Worm (Caenorhabditis elegans): ENCODE data around the gene lgc-6.
"Not testable (repeated sequence)": the region's sequence is repeated elsewhere in the genome, so short reads cannot be mapped to it uniquely, and the experiment has no call there.

The lgc-6 gene

DNA sequence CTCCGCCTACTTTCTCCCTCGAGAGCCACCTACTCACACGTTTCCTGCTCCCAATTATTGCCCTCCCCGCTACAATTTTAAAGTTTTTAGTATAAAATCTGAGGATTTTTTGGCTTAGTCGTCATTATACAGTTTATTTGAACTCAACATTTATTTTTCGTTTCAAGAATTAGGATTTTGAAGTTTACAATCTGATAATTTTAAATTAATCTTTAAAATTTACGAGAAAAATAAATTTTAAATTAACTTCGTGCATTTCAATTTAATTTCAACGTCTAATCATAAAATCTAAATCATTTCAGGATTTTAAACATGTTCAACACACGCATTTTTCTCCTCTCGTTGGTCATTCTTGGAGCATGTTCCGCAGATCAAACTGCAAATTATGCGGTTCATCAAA is 10.8 kb upstream of the lgc-6 start, which contains the start of gene F35H10.2:
Gene F35H10.2 (plus strand): TSS at position 301 of the 400 bp plus-strand sequence.
- TF ChIP-seq W03F9.2 (tag; optimal IDR thresholded peaks at IDR 0.05) (no peak), him-1 (tag; optimal IDR thresholded peaks at IDR 0.05) (no peak), dao-5 (tag; optimal IDR thresholded peaks at IDR 0.05) (no peak)

DNA sequence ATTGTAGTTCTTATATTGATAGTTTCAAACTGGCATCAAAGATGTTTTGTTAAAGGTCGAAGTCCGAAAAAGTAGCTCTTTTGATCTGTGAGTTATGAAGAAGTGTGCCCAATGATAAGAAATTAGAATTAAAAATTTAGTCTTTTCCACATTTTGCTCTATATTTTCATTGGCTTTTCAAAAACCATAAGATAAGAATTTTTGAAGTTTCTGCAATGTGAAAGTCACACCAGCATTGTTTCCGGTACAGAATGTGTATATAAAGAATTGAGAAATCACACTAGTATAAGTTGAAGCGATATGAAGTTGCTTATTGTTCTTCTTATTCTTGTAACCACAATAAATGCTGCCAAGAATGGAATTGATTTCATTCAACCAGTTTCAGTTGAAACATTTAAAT is 7.2 kb upstream of the lgc-6 start, which contains the start of gene lys-10:
Gene lys-10 (plus strand): TSS at position 301 of the 400 bp plus-strand sequence.
- TF ChIP-seq him-1 (tag; optimal IDR thresholded peaks at IDR 0.05) (no peak), W03F9.2 (tag; optimal IDR thresholded peaks at IDR 0.05) (no peak), dao-5 (tag; optimal IDR thresholded peaks at IDR 0.05) (no peak)

DNA sequence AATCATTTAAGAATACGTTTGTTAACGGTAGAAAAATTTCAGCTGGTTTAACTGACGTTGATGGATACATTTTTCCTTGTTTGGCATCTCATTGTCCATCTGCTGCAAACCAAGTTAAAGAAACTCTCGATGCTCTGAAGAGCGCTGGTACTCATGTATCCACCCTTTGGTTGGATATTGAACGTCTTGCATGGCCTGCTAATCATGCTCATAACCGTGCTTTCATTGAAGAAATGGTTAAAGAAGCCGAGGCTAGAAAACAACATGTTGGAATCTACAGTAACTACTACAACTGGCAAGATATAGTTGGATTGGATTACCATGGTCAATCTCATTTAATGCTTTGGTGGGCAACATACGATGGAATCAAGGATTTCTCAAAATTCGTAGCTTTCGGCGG is 6.7 kb upstream of the lgc-6 start:
- TF ChIP-seq W03F9.2 (tag; optimal IDR thresholded peaks at IDR 0.05) = no peak
- TF ChIP-seq dao-5 (tag; optimal IDR thresholded peaks at IDR 0.05) = no peak
- no peak for TF ChIP-seq him-1 (tag; optimal IDR thresholded peaks at IDR 0.05)

DNA sequence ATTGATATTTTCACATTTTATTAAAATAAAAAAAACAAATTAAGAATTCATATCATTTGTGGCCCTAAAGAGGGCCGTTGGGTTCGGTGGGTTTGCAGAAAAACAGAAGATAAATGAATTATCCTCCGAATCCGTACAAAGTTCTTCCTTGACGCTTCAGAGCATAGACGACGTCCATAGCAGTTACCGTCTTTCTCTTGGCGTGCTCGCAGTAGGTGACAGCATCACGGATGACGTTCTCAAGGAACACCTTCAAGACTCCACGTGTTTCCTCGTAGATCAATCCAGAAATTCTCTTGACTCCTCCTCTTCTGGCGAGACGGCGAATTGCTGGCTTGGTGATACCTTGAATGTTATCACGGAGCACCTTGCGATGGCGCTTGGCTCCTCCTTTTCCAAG is 6.2 kb upstream of the lgc-6 start:
- TF ChIP-seq W03F9.2 (tag; optimal IDR thresholded peaks at IDR 0.05) = no peak
- TF ChIP-seq him-1 (tag; optimal IDR thresholded peaks at IDR 0.05) = no peak
- TF ChIP-seq dao-5 (tag; optimal IDR thresholded peaks at IDR 0.05) = no peak

DNA sequence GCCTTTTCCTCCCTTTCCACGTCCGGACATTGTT is 6.0 kb upstream of the lgc-6 start, which contains the start of gene his-31:
Gene his-31 (minus strand): TSS at position 30 of the 34 bp plus-strand sequence.
- TF ChIP-seq W03F9.2 (tag; optimal IDR thresholded peaks at IDR 0.05) = no peak
- no peak for TF ChIP-seq dao-5 (tag; optimal IDR thresholded peaks at IDR 0.05)
- TF ChIP-seq him-1 (tag; optimal IDR thresholded peaks at IDR 0.05) = no peak

DNA sequence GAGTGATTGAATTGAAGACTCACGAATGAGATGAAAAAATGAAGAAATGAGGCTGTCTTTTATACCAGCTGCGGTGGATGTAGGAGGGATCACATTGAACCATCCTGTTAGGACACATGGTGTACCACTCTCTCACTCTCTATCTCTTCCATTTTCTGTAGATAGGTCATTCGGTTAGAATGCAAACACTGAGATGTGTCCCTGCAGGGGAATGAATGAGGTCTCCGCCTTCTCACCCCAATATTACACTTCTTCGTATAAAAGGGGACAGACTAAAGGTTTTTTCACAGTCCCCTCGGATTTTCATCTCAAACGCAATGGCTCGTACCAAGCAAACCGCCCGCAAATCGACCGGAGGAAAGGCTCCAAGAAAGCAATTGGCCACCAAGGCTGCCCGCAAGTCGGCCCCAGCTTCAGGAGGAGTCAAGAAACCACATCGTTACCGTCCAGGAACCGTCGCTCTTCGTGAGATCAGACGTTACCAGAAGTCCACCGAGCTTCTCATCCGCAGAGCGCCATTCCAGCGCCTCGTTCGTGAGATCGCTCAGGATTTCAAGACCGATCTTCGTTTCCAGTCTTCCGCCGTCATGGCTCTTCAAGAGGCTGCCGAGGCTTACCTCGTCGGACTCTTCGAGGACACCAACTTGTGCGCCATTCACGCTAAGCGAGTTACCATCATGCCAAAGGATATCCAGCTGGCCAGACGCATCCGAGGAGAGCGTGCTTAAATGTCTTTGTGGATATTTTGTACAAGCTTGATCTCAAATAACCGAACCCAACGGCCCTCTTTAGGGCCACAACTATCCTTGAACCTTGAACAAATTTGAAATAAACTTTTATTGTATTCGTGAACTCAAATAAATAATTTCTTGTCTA is 5.5 kb upstream of the lgc-6 start, which contains the start of gene his-32:
Gene his-32 (plus strand): TSS at position 318 of the 876 bp plus-strand sequence.
- no peak for TF ChIP-seq him-1 (tag; optimal IDR thresholded peaks at IDR 0.05)
- TF ChIP-seq dao-5 (tag; optimal IDR thresholded peaks at IDR 0.05) = no peak

DNA sequence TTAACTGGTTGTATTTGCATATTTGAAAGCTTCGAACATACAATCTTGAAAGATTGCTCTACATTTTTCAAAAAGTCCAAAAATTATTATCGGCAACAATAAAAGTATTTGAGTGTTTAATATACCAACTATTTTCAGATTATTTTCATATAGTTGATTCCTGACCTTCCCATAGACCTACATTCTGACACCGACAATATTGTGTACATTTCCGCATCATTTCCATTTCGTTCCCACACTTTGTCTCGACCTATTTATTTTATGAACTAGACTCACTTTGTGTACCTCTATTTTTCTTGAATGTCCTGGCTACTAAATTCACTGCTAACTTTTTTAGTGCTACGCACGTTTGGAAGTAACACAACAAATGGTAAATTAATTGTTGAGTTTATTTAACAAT is 2.6 kb downstream of the lgc-6 start, which contains the start of gene lgc-5:
Gene lgc-5 (plus strand): TSS at position 301 of the 400 bp plus-strand sequence.
- TF ChIP-seq dao-5 (tag; optimal IDR thresholded peaks at IDR 0.05) (no peak), him-1 (tag; optimal IDR thresholded peaks at IDR 0.05) (no peak), W03F9.2 (tag; optimal IDR thresholded peaks at IDR 0.05) (no peak)

DNA sequence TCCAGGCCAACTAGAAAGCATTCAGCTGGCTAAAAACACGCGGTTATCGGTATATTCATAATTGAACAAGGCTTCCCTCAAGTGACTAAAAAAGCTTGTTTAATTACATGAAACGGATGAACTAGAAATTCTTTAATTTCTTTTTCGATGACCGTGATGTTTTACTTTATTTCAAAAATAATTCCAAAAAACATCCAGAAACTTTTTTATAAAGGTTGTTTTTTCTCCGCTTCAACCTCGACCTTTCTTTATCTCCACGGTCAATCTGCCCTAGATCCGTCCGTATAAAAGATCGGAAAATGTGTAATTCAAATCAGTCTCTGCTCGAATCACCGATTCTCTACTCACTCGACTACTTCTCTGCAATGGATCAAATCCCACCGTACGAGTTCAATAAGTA is 5.8 kb downstream of the lgc-6 start, which contains the start of gene F17E9.5:
Gene F17E9.5 (plus strand): TSS at position 301 of the 400 bp plus-strand sequence.
- TF ChIP-seq W03F9.2 (tag; optimal IDR thresholded peaks at IDR 0.05) (no peak), him-1 (tag; optimal IDR thresholded peaks at IDR 0.05) (no peak), dao-5 (tag; optimal IDR thresholded peaks at IDR 0.05) (no peak)

DNA sequence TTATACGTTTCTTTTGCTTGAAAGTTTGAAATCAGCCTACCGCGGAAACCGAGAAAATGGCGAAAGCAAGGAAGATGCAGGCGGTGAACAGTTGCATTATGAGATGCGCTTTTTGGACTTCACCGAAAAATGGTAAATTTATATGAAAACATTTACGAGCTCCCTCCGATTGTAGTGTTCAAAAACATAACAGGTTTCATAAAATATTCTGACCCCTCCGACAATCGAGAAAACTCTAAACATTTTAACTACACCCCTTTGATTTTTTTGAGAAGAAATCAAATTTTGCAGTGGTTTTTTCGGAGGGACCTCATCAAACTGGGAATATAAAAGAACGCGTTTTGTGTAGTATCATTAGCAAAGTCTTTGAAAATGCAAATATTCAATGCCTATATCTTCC is 7.3 kb downstream of the lgc-6 start, which contains the start of the genes F17E9.18 and F17E9.15:
Gene F17E9.18 (minus strand): TSS at position 101 of the 400 bp plus-strand sequence.
Gene F17E9.15 (plus strand): TSS at position 368 of the 400 bp plus-strand sequence.
- no peak for TF ChIP-seq W03F9.2 (tag; optimal IDR thresholded peaks at IDR 0.05)
- no peak for TF ChIP-seq him-1 (tag; optimal IDR thresholded peaks at IDR 0.05)
- no peak for TF ChIP-seq dao-5 (tag; optimal IDR thresholded peaks at IDR 0.05)

DNA sequence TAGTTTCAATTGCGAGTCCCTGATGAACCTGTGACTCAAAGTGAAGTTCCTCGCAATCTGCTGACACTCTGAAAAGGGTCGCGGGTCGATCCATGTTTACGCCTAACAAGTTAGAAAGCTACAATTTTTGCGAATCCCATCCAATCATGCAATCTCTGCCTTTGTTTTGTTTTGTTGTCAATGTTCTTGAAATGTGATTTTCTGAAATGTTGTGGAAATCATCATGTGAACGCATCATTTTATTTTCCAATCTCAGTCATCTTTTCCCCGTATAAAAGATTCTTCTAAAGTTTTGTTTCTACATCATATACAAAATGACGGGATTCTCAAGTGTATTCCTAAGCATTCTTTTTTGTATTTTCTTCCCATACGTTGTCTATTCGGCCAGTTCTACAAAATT is 8.3 kb downstream of the lgc-6 start, which contains the start of gene F17E9.4:
Gene F17E9.4 (plus strand): TSS at position 301 of the 400 bp plus-strand sequence.
- no peak for TF ChIP-seq W03F9.2 (tag; optimal IDR thresholded peaks at IDR 0.05)
- TF ChIP-seq him-1 (tag; optimal IDR thresholded peaks at IDR 0.05) = no peak
- no peak for TF ChIP-seq dao-5 (tag; optimal IDR thresholded peaks at IDR 0.05)

DNA sequence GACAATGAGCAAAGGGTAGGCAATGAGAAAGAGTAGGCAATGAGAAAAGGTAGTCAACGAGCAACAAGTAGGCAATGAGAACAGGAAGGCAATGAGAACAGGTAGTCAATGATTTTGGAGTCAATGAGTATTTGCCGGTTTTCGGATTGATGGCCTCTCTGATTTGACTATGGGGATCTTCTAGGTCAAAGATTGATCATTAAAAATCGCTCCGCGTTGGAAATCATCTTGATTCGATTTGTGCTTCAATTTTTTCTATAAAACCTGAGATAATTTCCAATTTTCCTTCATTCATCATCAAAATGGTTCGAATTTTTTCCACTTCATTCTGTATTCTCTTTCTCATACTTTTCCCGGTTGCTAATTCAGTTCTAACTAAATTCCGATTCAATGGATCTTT is 12.3 kb downstream of the lgc-6 start, which contains the start of gene F17E9.16:
Gene F17E9.16 (plus strand): TSS at position 301 of the 400 bp plus-strand sequence.
- TF ChIP-seq him-1, dao-5, W03F9.2 (tag; optimal IDR thresholded peaks at IDR 0.05): not testable (repeated sequence)

DNA sequence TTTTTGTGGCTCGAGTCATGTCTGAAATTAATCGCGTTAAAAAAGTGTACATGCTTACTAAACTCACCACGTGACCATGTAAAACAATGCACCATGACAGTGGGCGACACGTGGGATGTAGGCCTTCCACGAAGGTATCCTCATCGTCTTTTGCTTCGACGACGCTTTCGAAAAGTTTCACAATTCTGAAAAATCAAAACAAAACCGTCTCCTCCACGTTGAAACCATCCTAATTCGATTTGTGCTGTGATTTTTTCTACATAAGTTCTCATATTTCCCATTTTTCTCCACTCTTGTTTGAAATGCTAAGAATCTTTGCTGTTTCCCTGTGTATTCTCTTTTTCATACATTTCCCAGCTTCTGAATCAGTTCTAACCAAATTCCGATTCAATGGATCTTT is 14.8 kb downstream of the lgc-6 start, which contains the start of gene F17E9.3:
Gene F17E9.3 (plus strand): TSS at position 301 of the 400 bp plus-strand sequence.
- TF ChIP-seq him-1 (tag; optimal IDR thresholded peaks at IDR 0.05) = no peak
- TF ChIP-seq W03F9.2 (tag; optimal IDR thresholded peaks at IDR 0.05) = no peak
- TF ChIP-seq dao-5 (tag; optimal IDR thresholded peaks at IDR 0.05) = no peak

DNA sequence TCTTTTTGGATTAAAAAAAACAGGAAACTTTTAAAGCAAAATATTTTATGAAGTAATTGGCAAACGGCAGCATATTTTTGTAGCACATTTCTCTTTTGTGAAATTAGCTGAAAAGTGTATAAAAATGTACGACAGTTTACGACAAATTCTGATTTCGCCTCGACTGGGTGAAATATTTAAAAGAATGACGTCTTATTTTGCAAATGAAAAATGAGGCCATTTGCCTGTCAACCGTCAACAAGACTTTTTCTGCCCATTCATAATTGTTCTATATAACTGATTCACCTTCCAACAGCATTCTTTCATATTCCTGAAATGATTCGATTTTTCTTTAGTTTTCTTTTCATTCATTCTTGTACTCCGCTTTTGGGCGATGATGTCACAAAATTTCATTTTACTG is 15.9 kb downstream of the lgc-6 start, which contains the start of the genes F17E9.2 and col-116:
Gene F17E9.2 (plus strand): TSS at position 301 of the 400 bp plus-strand sequence.
Gene col-116 (plus strand): TSS at position 315 of the 400 bp plus-strand sequence.
- TF ChIP-seq dao-5 (tag; optimal IDR thresholded peaks at IDR 0.05) (no peak), W03F9.2 (tag; optimal IDR thresholded peaks at IDR 0.05) (no peak), him-1 (tag; optimal IDR thresholded peaks at IDR 0.05) (no peak)

DNA sequence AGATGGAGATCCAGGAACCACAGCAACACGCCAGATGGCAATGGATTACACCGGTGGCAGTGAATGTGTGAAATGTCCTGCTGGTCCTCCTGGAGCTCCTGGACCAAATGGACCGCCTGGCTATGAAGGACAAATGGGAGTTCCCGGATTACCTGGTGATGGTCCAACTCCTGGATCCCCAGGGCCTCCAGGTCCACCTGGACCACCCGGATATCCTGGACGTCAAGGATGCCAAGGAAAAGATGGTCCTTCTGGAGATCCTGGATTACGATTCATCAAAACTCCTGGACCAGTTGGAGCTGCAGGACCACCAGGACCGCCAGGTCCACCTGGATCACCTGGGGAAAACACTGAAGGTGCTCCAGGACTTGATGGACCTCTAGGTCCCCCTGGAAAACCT is 17.6 kb downstream of the lgc-6 start:
- TF ChIP-seq W03F9.2 (tag; optimal IDR thresholded peaks at IDR 0.05) (no peak), dao-5 (tag; optimal IDR thresholded peaks at IDR 0.05) (no peak), him-1 (tag; optimal IDR thresholded peaks at IDR 0.05) (no peak)

All from whole organism, L4/young adult.